Fruit fly (Drosophila melanogaster) whole organism, embryonic: ENCODE measurements around the gene CG32176.

ENCODE experiments used
- Atf6 ChIP-seq: fragments of 200-800 bp; sonication (Bioruptor generic); IDR thresholded peaks from 2 replicates; pipeline ENCODE4 v1.3.6; 2022; ENCODE audit warnings: missing biosample characterization, missing genetic modification characterization
- CG10565 ChIP-seq: fragments of 200-800 bp; sonication (Bioruptor generic); optimal IDR thresholded peaks from 3 replicates; lab custom pipeline; 2016; ENCODE audit warnings: missing biosample characterization, mild to moderate bottlenecking, missing genetic modification characterization
- CG11456 ChIP-seq: fragments of 200-800 bp; sonication (Bioruptor generic); IDR thresholded peaks from 3 replicates; pipeline ENCODE4 v1.3.6; 2022; ENCODE audit warnings: missing biosample characterization, missing genetic modification characterization
- CG11723 ChIP-seq: fragments of 200-800 bp; sonication (Bioruptor generic); optimal IDR thresholded peaks from 2 replicates; lab custom pipeline; 2017; ENCODE audit warnings: missing biosample characterization, mild to moderate bottlenecking, missing genetic modification characterization
- CG12236 ChIP-seq: fragments of 200-800 bp; sonication (Bioruptor generic); optimal IDR thresholded peaks from 2 replicates; lab custom pipeline; 2016; ENCODE audit warnings: missing biosample characterization, missing genetic modification characterization
- CG1233 ChIP-seq: fragments of 200-800 bp; sonication (Bioruptor generic); optimal IDR thresholded peaks from 4 replicates; lab custom pipeline; 2018; ENCODE audit warnings: missing biosample characterization, mild to moderate bottlenecking, missing genetic modification characterization
- CG14050 ChIP-seq: fragments of 200-800 bp; sonication (Bioruptor generic); IDR thresholded peaks from 3 replicates; pipeline ENCODE4 v1.3.6; 2022; ENCODE audit warnings: missing biosample characterization, missing genetic modification characterization
- CG15011 ChIP-seq: fragments of 200-800 bp; sonication (Bioruptor generic); optimal IDR thresholded peaks from 3 replicates; lab custom pipeline; 2018; ENCODE audit warnings: missing biosample characterization, mild to moderate bottlenecking, missing genetic modification characterization
- CG15696 ChIP-seq: fragments of 200-800 bp; sonication (Bioruptor generic); optimal IDR thresholded peaks from 2 replicates; lab custom pipeline; 2019; ENCODE audit warnings: missing biosample characterization, mild to moderate bottlenecking, missing genetic modification characterization, moderate library complexity
- CG1603 ChIP-seq: fragments of 200-800 bp; sonication (Bioruptor generic); optimal IDR thresholded peaks from 2 replicates; lab custom pipeline; 2019; ENCODE audit warnings: missing biosample characterization, mild to moderate bottlenecking, missing genetic modification characterization, moderate library complexity
- CG17328 ChIP-seq: fragments of 200-800 bp; sonication (Bioruptor generic); IDR thresholded peaks from 2 replicates; pipeline ENCODE4 v1.3.6; 2022; ENCODE audit warnings: missing biosample characterization, missing genetic modification characterization
- CG2875 ChIP-seq: fragments of 200-800 bp; sonication (Bioruptor generic); optimal IDR thresholded peaks from 2 replicates; lab custom pipeline; 2017; ENCODE audit warnings: missing biosample characterization, mild to moderate bottlenecking, missing genetic modification characterization, missing genetic modification reagents
- CG2889 ChIP-seq: fragments of 200-800 bp; sonication (Bioruptor generic); IDR thresholded peaks from 3 replicates; pipeline ENCODE4 v1.3.6; 2022; ENCODE audit warnings: missing biosample characterization, missing genetic modification characterization
- CG30431 ChIP-seq: fragments of 200-800 bp; sonication (Bioruptor generic); optimal IDR thresholded peaks from 2 replicates; lab custom pipeline; 2017; ENCODE audit warnings: missing biosample characterization, missing genetic modification characterization
- CG31441 ChIP-seq: fragments of 200-800 bp; sonication (Bioruptor generic); IDR thresholded peaks from 2 replicates; pipeline ENCODE4 v1.3.6; 2022; ENCODE audit warnings: missing biosample characterization, missing genetic modification characterization
- CG3838 ChIP-seq: fragments of 200-800 bp; sonication (Bioruptor generic); optimal IDR thresholded peaks from 3 replicates; lab custom pipeline; 2016; ENCODE audit warnings: missing biosample characterization, missing genetic modification characterization
- CG3995 ChIP-seq: fragments of 200-800 bp; sonication (Bioruptor generic); optimal IDR thresholded peaks from 3 replicates; lab custom pipeline; 2016; ENCODE audit warnings: missing biosample characterization, missing genetic modification characterization
- CG42726 ChIP-seq: fragments of 200-800 bp; sonication (Bioruptor generic); IDR thresholded peaks from 2 replicates; pipeline ENCODE4 v1.3.6; 2022; ENCODE audit warnings: missing biosample characterization, missing genetic modification characterization; ENCODE audit not compliant: partially characterized antibody
- CG4404 ChIP-seq: fragments of 200-800 bp; sonication (Bioruptor generic); IDR thresholded peaks from 2 replicates; pipeline ENCODE4 v1.3.6; 2022; ENCODE audit warnings: missing biosample characterization, missing genetic modification characterization
- CG7271 ChIP-seq: fragments of 200-800 bp; sonication (Bioruptor generic); optimal IDR thresholded peaks from 2 replicates; lab custom pipeline; 2018; ENCODE audit warnings: missing biosample characterization, mild to moderate bottlenecking, missing genetic modification characterization, moderate library complexity
- CG7963 ChIP-seq: fragments of 200-800 bp; sonication (Bioruptor generic); IDR thresholded peaks from 3 replicates; pipeline ENCODE4 v1.3.6; 2022; ENCODE audit warnings: missing biosample characterization, missing genetic modification characterization; ENCODE audit not compliant: partially characterized antibody
- CG8281 ChIP-seq: fragments of 200-800 bp; sonication (Bioruptor generic); optimal IDR thresholded peaks from 2 replicates; lab custom pipeline; 2018; ENCODE audit warnings: missing biosample characterization, mild to moderate bottlenecking, missing genetic modification characterization, moderate library complexity
- CG9215 ChIP-seq: fragments of 200-800 bp; sonication (Bioruptor generic); IDR thresholded peaks from 2 replicates; pipeline ENCODE4 v1.3.6; 2022; ENCODE audit warnings: missing biosample characterization, missing genetic modification characterization
- CG9932 ChIP-seq: fragments of 200-800 bp; sonication (Bioruptor generic); IDR thresholded peaks from 2 replicates; pipeline ENCODE4 v1.3.6; 2022; ENCODE audit warnings: missing biosample characterization, missing genetic modification characterization
- Dek ChIP-seq: fragments of 200-800 bp; sonication (Bioruptor generic); optimal IDR thresholded peaks from 3 replicates; lab custom pipeline; 2019; ENCODE audit warnings: missing biosample characterization, mild to moderate bottlenecking, missing genetic modification characterization, moderate library complexity
- Hmx ChIP-seq: fragments of 200-800 bp; sonication (Bioruptor generic); optimal IDR thresholded peaks from 2 replicates; lab custom pipeline; 2016; ENCODE audit warnings: missing biosample characterization, missing genetic modification characterization
- Meics ChIP-seq: fragments of 200-800 bp; sonication (Bioruptor generic); optimal IDR thresholded peaks from 2 replicates; lab custom pipeline; 2017; ENCODE audit warnings: missing biosample characterization, mild to moderate bottlenecking, missing genetic modification characterization
- Neu2 ChIP-seq: fragments of 200-800 bp; sonication (Bioruptor generic); optimal IDR thresholded peaks from 3 replicates; lab custom pipeline; 2016; ENCODE audit warnings: missing biosample characterization, missing genetic modification characterization, borderline replicate concordance
- bsh ChIP-seq, 2 experiments: fragments of 200-800 bp; sonication (Bioruptor generic); optimal IDR thresholded peaks; 2 replicates each; lab custom pipeline; 2017 to 2018; ENCODE audit warnings: mild to moderate bottlenecking in 2 of 2, missing biosample characterization in 2 of 2, missing genetic modification characterization in 2 of 2, moderate library complexity in 1 of 2
- chn ChIP-seq: fragments of 200-800 bp; sonication (Bioruptor generic); optimal IDR thresholded peaks from 2 replicates; lab custom pipeline; 2016; ENCODE audit warnings: missing biosample characterization, missing genetic modification characterization
- ci ChIP-seq: fragments of 200-800 bp; sonication (Bioruptor generic); IDR thresholded peaks from 3 replicates; pipeline ENCODE4 v1.3.6; 2022; ENCODE audit warnings: missing biosample characterization, missing genetic modification characterization
- dm ChIP-seq: fragments of 200-800 bp; sonication (Bioruptor generic); optimal IDR thresholded peaks from 3 replicates; lab custom pipeline; 2016; ENCODE audit warnings: missing biosample characterization, missing genetic modification characterization
- dpn ChIP-seq, 2 experiments: fragments of 200-800 bp; sonication (Bioruptor generic); optimal IDR thresholded peaks; 3 replicates each; lab custom pipeline; 2016; ENCODE audit warnings: missing biosample characterization in 2 of 2, missing genetic modification characterization in 2 of 2
- dysf ChIP-seq: fragments of 200-800 bp; sonication (Bioruptor generic); IDR thresholded peaks from 3 replicates; pipeline ENCODE4 v1.3.6; 2022; ENCODE audit warnings: missing biosample characterization, missing genetic modification characterization
- fru ChIP-seq: fragments of >200 bp; optimal IDR thresholded peaks from 2 replicates; lab custom pipeline; 2017
- jumu ChIP-seq: fragments of 200-800 bp; sonication (Bioruptor generic); optimal IDR thresholded peaks from 3 replicates; lab custom pipeline; 2016; ENCODE audit warnings: missing biosample characterization, missing genetic modification characterization
- lbe ChIP-seq: fragments of 200-800 bp; sonication (Bioruptor generic); optimal IDR thresholded peaks from 2 replicates; lab custom pipeline; 2016; ENCODE audit warnings: missing biosample characterization, mild to moderate bottlenecking, missing genetic modification characterization
- mld ChIP-seq: fragments of 200-800 bp; sonication (Bioruptor generic); IDR thresholded peaks from 3 replicates; pipeline ENCODE4 v1.3.6; 2022; ENCODE audit warnings: missing biosample characterization, missing genetic modification characterization; ENCODE audit not compliant: partially characterized antibody
- nom ChIP-seq: fragments of 200-800 bp; sonication (Bioruptor generic); optimal IDR thresholded peaks from 2 replicates; lab custom pipeline; 2017; ENCODE audit warnings: missing biosample characterization, missing genetic modification characterization, mild to moderate bottlenecking, moderate library complexity, missing genetic modification reagents
- scrt ChIP-seq: fragments of 200-800 bp; sonication (Bioruptor generic); optimal IDR thresholded peaks from 2 replicates; lab custom pipeline; 2018; ENCODE audit warnings: missing biosample characterization, mild to moderate bottlenecking, missing genetic modification characterization, moderate library complexity
- shn ChIP-seq: fragments of 200-800 bp; sonication (Bioruptor generic); optimal IDR thresholded peaks from 3 replicates; lab custom pipeline; 2016; ENCODE audit warnings: missing biosample characterization, missing genetic modification characterization
- slou ChIP-seq: fragments of 200-800 bp; sonication (Bioruptor generic); optimal IDR thresholded peaks from 3 replicates; lab custom pipeline; 2016; ENCODE audit warnings: missing biosample characterization, missing genetic modification characterization
- slp2 ChIP-seq: fragments of 200-800 bp; sonication (Bioruptor generic); optimal IDR thresholded peaks from 2 replicates; lab custom pipeline; 2016; ENCODE audit warnings: missing biosample characterization, missing genetic modification characterization
- sna ChIP-seq: fragments of 200-800 bp; sonication (Bioruptor generic); IDR thresholded peaks from 2 replicates; pipeline ENCODE4 v1.3.6; 2022; ENCODE audit warnings: missing biosample characterization, missing genetic modification characterization; ENCODE audit not compliant: partially characterized antibody
- sug ChIP-seq: fragments of 200-800 bp; optimal IDR thresholded peaks from 2 replicates; lab custom pipeline; 2019; ENCODE audit warnings: missing biosample characterization, mild to moderate bottlenecking, missing genetic modification characterization, moderate library complexity
- tio ChIP-seq: fragments of 200-800 bp; sonication (Bioruptor generic); optimal IDR thresholded peaks from 2 replicates; lab custom pipeline; 2017; ENCODE audit warnings: missing biosample characterization, missing genetic modification characterization, inconsistent platforms
- trh ChIP-seq: fragments of 200-800 bp; sonication (Bioruptor generic); optimal IDR thresholded peaks from 2 replicates; lab custom pipeline; 2016; ENCODE audit warnings: missing biosample characterization, missing genetic modification characterization
- ttk ChIP-seq: fragments of 200-800 bp; sonication (Bioruptor generic); IDR thresholded peaks from 2 replicates; pipeline ENCODE4 v2.1.2; 2022; ENCODE audit warnings: missing biosample characterization, missing genetic modification characterization
- unpg ChIP-seq: fragments of 200-800 bp; sonication (Bioruptor generic); optimal IDR thresholded peaks from 3 replicates; lab custom pipeline; 2018; ENCODE audit warnings: missing biosample characterization, mild to moderate bottlenecking, missing genetic modification characterization, moderate library complexity
- wek ChIP-seq: fragments of 200-800 bp; sonication (Bioruptor generic); optimal IDR thresholded peaks from 3 replicates; lab custom pipeline; 2018; ENCODE audit warnings: missing biosample characterization, mild to moderate bottlenecking, missing genetic modification characterization, moderate library complexity
- zf30C ChIP-seq: fragments of 200-800 bp; sonication (Bioruptor generic); optimal IDR thresholded peaks from 3 replicates; lab custom pipeline; 2018; ENCODE audit warnings: missing biosample characterization, mild to moderate bottlenecking, missing genetic modification characterization

The CG32176 gene

dm6 chr3L:17485280-17485792, 51.7 kb downstream of the CG32176 start (continued):
- TF ChIP-seq CG10565 (GFP tag; lab: Kevin White, UChicago) (no peak), CG7271 (tag; lab: Kevin White, UChicago) (peak; percentile 56), trh (GFP tag; lab: Kevin White, UChicago) (peak; percentile 61), CG12236 (peak; percentile 86), ttk (GFP tag; lab: Robert Waterston, UW) (no peak), CG30431 (GFP tag; lab: Kevin White, UChicago) (peak; percentile 32), CG17328 (GFP tag; lab: Robert Waterston, UW) (peak; percentile 55; the same call in 1 of the 2 replicates), slou (no peak), CG9932 (no peak), unpg (peak; percentile 85), Meics (GFP tag; lab: Kevin White, UChicago) (peak; percentile 2), shn (GFP tag; lab: Kevin White, UChicago) (peak; percentile 38), CG2889 (GFP tag; lab: Robert Waterston, UW) (no peak), CG15011 (GFP tag; lab: Kevin White, UChicago) (peak; percentile 74), CG3838 (GFP tag; lab: Kevin White, UChicago) (peak; percentile 67), bsh (GFP tag; optimal IDR thresholded peaks at IDR 0.05; lab: Kevin White, UChicago) (peak; percentile 8 to 92), zf30C (GFP tag; lab: Kevin White, UChicago) (no peak), sna (GFP tag; lab: Robert Waterston, UW) (no peak), CG1603 (peak; percentile 94), ci (GFP tag; lab: Robert Waterston, UW) (peak; percentile 94), CG9215 (GFP tag; lab: Robert Waterston, UW) (no peak), CG14050 (GFP tag; lab: Robert Waterston, UW) (no peak), Dek (tag; lab: Kevin White, UChicago) (no peak), CG4404 (GFP tag; lab: Robert Waterston, UW) (no peak), Neu2 (no peak), CG11456 (no peak), nom (GFP tag; lab: Kevin White, UChicago) (peak; percentile 80), CG8281 (tag; lab: Kevin White, UChicago) (peak; percentile 87), slp2 (GFP tag; lab: Kevin White, UChicago) (no peak), CG3995 (no peak), fru (no peak), Atf6 (GFP tag; lab: Robert Waterston, UW) (no peak), dysf (GFP tag; lab: Robert Waterston, UW) (no peak), sug (tag; lab: Kevin White, UChicago) (peak; percentile 8), tio (GFP tag; lab: Kevin White, UChicago) (peak; percentile 42), chn (GFP tag; lab: Kevin White, UChicago) (peak; percentile 10), Hmx (GFP tag; lab: Kevin White, UChicago) (no peak), CG31441 (GFP tag; lab: Robert Waterston, UW) (peak; percentile 85), CG2875 (GFP tag; lab: Kevin White, UChicago) (peak; percentile 97), CG15696 (peak; percentile 94), CG42726 (no peak), CG1233 (GFP tag; lab: Kevin White, UChicago) (peak; percentile 86), dpn (GFP tag; optimal IDR thresholded peaks at IDR 0.05; lab: Kevin White, UChicago) (peak in 1 of 2 experiments; percentile 9), jumu (GFP tag; lab: Kevin White, UChicago) (peak; percentile 22), CG7963 (GFP tag; lab: Robert Waterston, UW) (no peak), mld (GFP tag; lab: Robert Waterston, UW) (no peak), CG11723 (peak; percentile 87), dm (GFP tag; lab: Kevin White, UChicago) (no peak), lbe (GFP tag; lab: Kevin White, UChicago) (peak; percentile 65), wek (GFP tag; lab: Kevin White, UChicago) (peak; percentile 96), scrt (GFP tag; lab: Kevin White, UChicago) (peak; percentile 66)
